Worm (Caenorhabditis elegans) whole organism, midembryonic: Measurements from ENCODE around the gene K04G11.3.

ENCODE experiments used
- T22C8.4 ChIP-seq: fragments of 200-800 bp; sonication (Bioruptor generic); IDR thresholded peaks from 2 replicates; pipeline ENCODE4 v1.3.6; 2022; ENCODE audit warnings: missing genetic modification characterization, missing compliant biosample characterization
- cog-1 ChIP-seq: sonication (generic microtip); optimal IDR thresholded peaks from 2 replicates; lab custom pipeline; 2016; ENCODE audit warnings: missing genetic modification characterization, missing compliant biosample characterization
- flt-1 ChIP-seq: fragments of 200-800 bp; sonication (Bioruptor generic); IDR thresholded peaks from 2 replicates; pipeline ENCODE4 v1.3.6; 2022; ENCODE audit warnings: missing genetic modification characterization, missing compliant biosample characterization
- klf-2 ChIP-seq: fragments of 200-800 bp; sonication (Bioruptor generic); conservative IDR thresholded peaks from 2 replicates; pipeline ENCODE4 v1.3.6; 2022; ENCODE audit warnings: missing genetic modification reagents, missing genetic modification characterization, missing compliant biosample characterization
- med-1 ChIP-seq: sonication (generic microtip); optimal IDR thresholded peaks from 2 replicates; lab custom pipeline; 2017; ENCODE audit warnings: missing genetic modification characterization, mild to moderate bottlenecking, missing compliant biosample characterization, antibody characterized with exemption, missing genetic modification reagents; ENCODE audit not compliant: insufficient read depth
- ref-1 ChIP-seq: fragments of 200-800 bp; sonication (Bioruptor generic); conservative IDR thresholded peaks from 2 replicates; pipeline ENCODE4 v1.3.6; 2022; ENCODE audit warnings: missing genetic modification reagents, missing genetic modification characterization, missing compliant biosample characterization
- tab-1 ChIP-seq: fragments of 200-800 bp; sonication (Bioruptor generic); IDR thresholded peaks from 2 replicates; pipeline ENCODE4 v1.3.6; 2022; ENCODE audit warnings: missing genetic modification characterization, missing compliant biosample characterization
- ztf-23 ChIP-seq: fragments of 200-800 bp; sonication (Bioruptor generic); IDR thresholded peaks from 2 replicates; pipeline ENCODE4 v1.3.6; 2022; ENCODE audit warnings: missing genetic modification reagents, missing genetic modification characterization, missing compliant biosample characterization
- ztf-29 ChIP-seq: fragments of 200-800 bp; sonication (Bioruptor generic); IDR thresholded peaks from 2 replicates; pipeline ENCODE4 v1.3.6; 2022; ENCODE audit warnings: missing genetic modification reagents, missing genetic modification characterization, missing compliant biosample characterization

Gene K04G11.3

ce11 chrX:14307667-14308066, 39.8 kb downstream of the K04G11.3 start, which contains the start of gene gphr-2:
Gene gphr-2, minus strand, starts transcription at chrX:14307767.
- TF ChIP-seq T22C8.4 (GFP tag; lab: Robert Waterston, UW): no peak
- TF ChIP-seq ref-1: no peak
- no peak for TF ChIP-seq tab-1 (GFP tag; lab: Robert Waterston, UW)

- TF ChIP-seq flt-1 (GFP tag; lab: Robert Waterston, UW) (no peak), cog-1 (tag; lab: Kevin White, UChicago) (no peak), ref-1 (no peak), ztf-29 (GFP tag; lab: Robert Waterston, UW) (no peak), klf-2 (no peak), tab-1 (GFP tag; lab: Robert Waterston, UW) (no peak), T22C8.4 (GFP tag; lab: Robert Waterston, UW) (no peak), med-1 (GFP tag; lab: Kevin White, UChicago) (no peak), ztf-23 (GFP tag; lab: Robert Waterston, UW) (no peak)
These were observed 44.4 kb downstream of the K04G11.3 start, which contains the start of gene C11H1.5 for ce11 chrX:14303078-14303477. Gene C11H1.5, minus strand, starts transcription at chrX:14303178.

DNA sequence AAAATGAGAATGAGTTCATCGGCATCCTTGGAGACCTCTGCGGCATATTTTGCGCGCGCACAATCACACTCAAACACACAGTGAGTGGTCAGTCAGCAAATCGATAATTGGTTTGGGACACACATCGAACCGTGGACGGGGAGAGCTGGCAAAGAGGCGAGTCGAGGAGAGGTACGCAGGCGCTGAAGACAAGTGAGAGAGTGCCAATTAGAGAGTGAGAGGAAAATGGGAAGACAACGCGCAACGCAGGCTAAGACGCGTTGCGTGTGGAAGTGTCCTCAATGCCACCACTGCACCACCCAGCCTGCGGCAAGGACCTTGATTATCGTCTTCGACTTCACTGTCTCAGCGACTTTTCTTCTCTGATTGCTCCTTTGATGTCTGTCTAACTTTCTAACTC, 50.3 kb downstream of the K04G11.3 start:
- TF ChIP-seq klf-2 (no peak), flt-1 (GFP tag; lab: Robert Waterston, UW) (peak; percentile 82), med-1 (GFP tag; lab: Kevin White, UChicago) (no peak), T22C8.4 (GFP tag; lab: Robert Waterston, UW) (peak; percentile 93), ref-1 (no peak), ztf-23 (GFP tag; lab: Robert Waterston, UW) (0 out of 2 replicates have a peak, but pooled peaks have one; percentile 17), cog-1 (tag; lab: Kevin White, UChicago) (peak; percentile 24), ztf-29 (GFP tag; lab: Robert Waterston, UW) (no peak)

DNA sequence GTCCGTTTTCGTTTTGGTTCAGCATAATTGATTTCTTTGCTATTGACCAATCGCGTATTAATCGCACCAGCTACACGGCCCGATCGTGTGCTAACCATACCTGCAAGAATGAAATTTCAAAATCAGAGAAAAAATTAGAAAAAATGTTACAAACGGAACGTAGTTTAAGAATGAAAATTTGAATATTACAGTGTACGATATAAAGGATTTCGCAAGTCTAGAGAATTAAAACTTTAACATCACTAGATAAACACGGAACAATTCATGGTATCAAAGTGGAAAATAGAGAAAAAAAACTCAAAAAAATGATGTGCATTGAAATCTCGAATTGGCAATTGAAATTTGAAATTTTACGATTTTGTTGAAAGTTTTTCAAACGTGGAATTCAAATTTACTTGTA, 50.9 kb downstream of the K04G11.3 start, which contains the start of gene madd-3:
Gene madd-3, minus strand, starts transcription at position 101 of the 400 bp plus-strand sequence.
- TF ChIP-seq cog-1 (tag; lab: Kevin White, UChicago) (no peak), tab-1 (GFP tag; lab: Robert Waterston, UW) (no peak), flt-1 (GFP tag; lab: Robert Waterston, UW) (no peak), klf-2 (no peak), T22C8.4 (GFP tag; lab: Robert Waterston, UW) (no peak), ref-1 (no peak), ztf-23 (GFP tag; lab: Robert Waterston, UW) (no peak), ztf-29 (GFP tag; lab: Robert Waterston, UW) (no peak), med-1 (GFP tag; lab: Kevin White, UChicago) (no peak)
